Worm (Caenorhabditis elegans) whole organism, L1 larva: ENCODE results near the gene kel-3.

ENCODE experiments used
- C34B4.2 ChIP-seq: sonication (generic microtip); optimal IDR thresholded peaks from 2 replicates; lab custom pipeline; 2017; ENCODE audit warnings: mild to moderate bottlenecking, missing genetic modification characterization, missing compliant biosample characterization
- F16B12.6 ChIP-seq: fragments of 150-350 bp; optimal IDR thresholded peaks from 2 replicates; lab custom pipeline; 2014; ENCODE audit warnings: missing biosample characterization, missing genetic modification characterization
- ama-1 ChIP-seq: fragments of 150-350 bp; optimal IDR thresholded peaks from 2 replicates; lab custom pipeline; 2014
- blmp-1 ChIP-seq: fragments of 150-350 bp; optimal IDR thresholded peaks from 2 replicates; lab custom pipeline; 2014; ENCODE audit warnings: missing biosample characterization, missing genetic modification characterization
- ceh-63 ChIP-seq: fragments of 200-800 bp; sonication (Bioruptor generic); optimal IDR thresholded peaks from 2 replicates; lab custom pipeline; 2018; ENCODE audit warnings: mild to moderate bottlenecking, missing genetic modification characterization, missing compliant biosample characterization
- ceh-8 ChIP-seq: fragments of 200-800 bp; sonication (Bioruptor generic); optimal IDR thresholded peaks from 2 replicates; lab custom pipeline; 2018; ENCODE audit warnings: mild to moderate bottlenecking, missing genetic modification characterization, moderate library complexity, missing compliant biosample characterization
- ceh-82 ChIP-seq, 3 experiments: fragments of 150-350 bp in 1 of 3; sonication (generic microtip) in 2 of 3; optimal IDR thresholded peaks; 2 replicates each; lab custom pipeline; 2014 to 2017; ENCODE audit warnings: missing biosample characterization in 3 of 3, missing genetic modification characterization in 3 of 3
- ceh-90 ChIP-seq: sonication (generic microtip); optimal IDR thresholded peaks from 2 replicates; lab custom pipeline; 2016; ENCODE audit warnings: missing genetic modification characterization, missing compliant biosample characterization
- ces-1 ChIP-seq: fragments of 150-350 bp; optimal IDR thresholded peaks from 2 replicates; lab custom pipeline; 2014; ENCODE audit warnings: missing biosample characterization, missing genetic modification reagents, missing genetic modification characterization
- dsc-1 ChIP-seq: sonication (generic microtip); optimal IDR thresholded peaks from 2 replicates; lab custom pipeline; 2016; ENCODE audit warnings: mild to moderate bottlenecking, missing genetic modification characterization, missing compliant biosample characterization
- efl-1 ChIP-seq, 4 experiments: fragments of 150-350 bp; optimal IDR thresholded peaks in 3 of 4; peaks in 1 of 4; 1 replicate in 1 of 4; 2 replicates in 3 of 4; lab custom pipeline; 2014; ENCODE audit warnings: missing biosample characterization in 2 of 4, missing genetic modification characterization in 2 of 4, missing genetic modification reagents in 2 of 4
- egl-13 ChIP-seq: sonication (generic microtip); optimal IDR thresholded peaks from 2 replicates; lab custom pipeline; 2016; ENCODE audit warnings: missing genotype, missing genetic modification reagents, missing genetic modification characterization, missing compliant biosample characterization
- egl-27 ChIP-seq, 2 experiments: fragments of 150-350 bp in 1 of 2; sonication (generic microtip); optimal IDR thresholded peaks; 3 replicates each; lab custom pipeline; 2017 to 2018; ENCODE audit warnings: missing biosample characterization in 2 of 2, missing genetic modification characterization in 2 of 2, missing genetic modification reagents in 2 of 2
- elt-3 ChIP-seq, 6 experiments: fragments of 150-350 bp in 1 of 6; sonication (generic microtip); optimal IDR thresholded peaks; 2 replicates each; lab custom pipeline; 2017 to 2018; ENCODE audit warnings: missing biosample characterization in 6 of 6, missing genetic modification characterization in 6 of 6, inconsistent platforms in 1 of 6
- ets-5 ChIP-seq: fragments of 200-800 bp; sonication (Bioruptor generic); IDR thresholded peaks from 2 replicates; pipeline ENCODE4 v1.3.6; 2022; ENCODE audit warnings: missing genetic modification characterization, missing compliant biosample characterization
- fkh-10 ChIP-seq: sonication (generic microtip); optimal IDR thresholded peaks from 2 replicates; lab custom pipeline; 2017; ENCODE audit warnings: missing biosample characterization, missing genetic modification reagents, missing genetic modification characterization
- grh-1 ChIP-seq: fragments of 200-800 bp; sonication (Bioruptor generic); IDR thresholded peaks from 2 replicates; pipeline ENCODE4 v1.3.6; 2022; ENCODE audit warnings: missing genetic modification reagents, missing genetic modification characterization, missing compliant biosample characterization
- hpl-2 ChIP-seq: fragments of 150-350 bp; optimal IDR thresholded peaks from 2 replicates; lab custom pipeline; 2014; ENCODE audit warnings: missing biosample characterization, missing genetic modification reagents, missing genetic modification characterization
- lin-14 ChIP-seq: fragments of 200-800 bp; sonication (Bioruptor generic); optimal IDR thresholded peaks from 2 replicates; lab custom pipeline; 2018; ENCODE audit warnings: mild to moderate bottlenecking, missing genetic modification characterization, moderate library complexity, missing compliant biosample characterization
- lin-15B ChIP-seq: fragments of 150-350 bp; sonication (generic microtip); optimal IDR thresholded peaks from 3 replicates; lab custom pipeline; 2014; ENCODE audit warnings: missing biosample characterization, missing genetic modification characterization
- lin-39 ChIP-seq: fragments of 150-350 bp; optimal IDR thresholded peaks from 2 replicates; lab custom pipeline; 2014; ENCODE audit warnings: missing biosample characterization, missing genetic modification reagents, missing genetic modification characterization
- lir-3 ChIP-seq: sonication (generic microtip); optimal IDR thresholded peaks from 2 replicates; lab custom pipeline; 2016; ENCODE audit warnings: mild to moderate bottlenecking, missing genetic modification characterization, moderate library complexity, missing compliant biosample characterization; ENCODE audit not compliant: poor library complexity
- lsy-2 ChIP-seq, 2 experiments: fragments of 150-350 bp; optimal IDR thresholded peaks; 2 replicates each; lab custom pipeline; 2014; ENCODE audit warnings: missing biosample characterization in 2 of 2, missing genetic modification characterization in 2 of 2
- mdl-1 ChIP-seq, 2 experiments: fragments of 150-350 bp; optimal IDR thresholded peaks; 2 replicates each; lab custom pipeline; 2014 to 2017; ENCODE audit warnings: missing biosample characterization in 2 of 2, missing genetic modification characterization in 2 of 2, inconsistent platforms in 1 of 2
- nhr-12 ChIP-seq: sonication (generic microtip); optimal IDR thresholded peaks from 2 replicates; lab custom pipeline; 2017; ENCODE audit warnings: missing biosample characterization, missing genetic modification characterization
- nhr-20 ChIP-seq: sonication (generic microtip); optimal IDR thresholded peaks from 2 replicates; lab custom pipeline; 2016; ENCODE audit warnings: mild to moderate bottlenecking, missing genetic modification characterization, missing compliant biosample characterization
- nhr-28 ChIP-seq: fragments of 150-350 bp; optimal IDR thresholded peaks from 2 replicates; lab custom pipeline; 2014; ENCODE audit warnings: missing biosample characterization, missing genetic modification characterization
- nhr-85 ChIP-seq: sonication (generic microtip); peaks from one replicate; lab custom pipeline; 2016; ENCODE audit warnings: missing genetic modification characterization, inconsistent platforms, missing compliant biosample characterization
- pag-3 ChIP-seq: sonication (generic microtip); optimal IDR thresholded peaks from 2 replicates; lab custom pipeline; 2017; ENCODE audit warnings: missing genetic modification characterization, mild to moderate bottlenecking, missing compliant biosample characterization, antibody characterized with exemption, borderline replicate concordance; ENCODE audit not compliant: insufficient read depth
- pax-3 ChIP-seq: fragments of 200-800 bp; sonication (Bioruptor generic); optimal IDR thresholded peaks from 2 replicates; lab custom pipeline; 2018; ENCODE audit warnings: mild to moderate bottlenecking, missing genetic modification characterization, moderate library complexity, missing compliant biosample characterization
- skn-1 ChIP-seq: fragments of 150-350 bp; optimal IDR thresholded peaks from 2 replicates; lab custom pipeline; 2014; ENCODE audit warnings: missing biosample characterization, missing genetic modification characterization
- snpc-4 ChIP-seq: fragments of 150-350 bp; optimal IDR thresholded peaks from 2 replicates; lab custom pipeline; 2014; ENCODE audit warnings: missing biosample characterization, missing genetic modification characterization
- sptf-1 ChIP-seq: fragments of 150-350 bp; optimal IDR thresholded peaks from 2 replicates; lab custom pipeline; 2014; ENCODE audit warnings: missing biosample characterization, missing genetic modification characterization
- sup-37 ChIP-seq: fragments of 200-800 bp; sonication (Bioruptor generic); optimal IDR thresholded peaks from 2 replicates; lab custom pipeline; 2018; ENCODE audit warnings: mild to moderate bottlenecking, missing genetic modification characterization, missing compliant biosample characterization
- tbx-2 ChIP-seq: sonication (generic microtip); optimal IDR thresholded peaks from 2 replicates; lab custom pipeline; 2016; ENCODE audit warnings: missing genetic modification characterization, missing compliant biosample characterization
- unc-130 ChIP-seq: fragments of 150-350 bp; optimal IDR thresholded peaks from 2 replicates; lab custom pipeline; 2017; ENCODE audit warnings: missing biosample characterization, missing genetic modification characterization, inconsistent platforms
- unc-30 ChIP-seq: sonication (generic microtip); optimal IDR thresholded peaks from 2 replicates; lab custom pipeline; 2017; ENCODE audit warnings: missing biosample characterization, missing genetic modification characterization
- unc-62 ChIP-seq: fragments of 150-350 bp; optimal IDR thresholded peaks from 2 replicates; lab custom pipeline; 2014; ENCODE audit warnings: missing biosample characterization, missing genetic modification reagents, missing genetic modification characterization
- vab-15 ChIP-seq: sonication (generic microtip); optimal IDR thresholded peaks from 2 replicates; lab custom pipeline; 2017; ENCODE audit warnings: missing genotype, mild to moderate bottlenecking, missing genetic modification characterization, missing compliant biosample characterization
- zag-1 ChIP-seq: fragments of 150-350 bp; optimal IDR thresholded peaks from 2 replicates; lab custom pipeline; 2014; ENCODE audit warnings: missing biosample characterization, missing genetic modification characterization
- zip-4 ChIP-seq: fragments of 200-800 bp; sonication (Bioruptor generic); optimal IDR thresholded peaks from 2 replicates; lab custom pipeline; 2018; ENCODE audit warnings: mild to moderate bottlenecking, missing genetic modification characterization, moderate library complexity, missing compliant biosample characterization

kel-3 gene

ce11 chrIII:13476682-13477081, 12.1 kb downstream of the kel-3 start, which contains the start of gene T27E9.6:
TSS of gene T27E9.6 (minus strand) at chrIII:13476782.
- no peak for TF ChIP-seq dsc-1 (tag; lab: Kevin White, UChicago)
- TF ChIP-seq skn-1 = no peak
- no peak for TF ChIP-seq unc-30 (tag; lab: Kevin White, UChicago)
- TF ChIP-seq ceh-90 (tag; lab: Kevin White, UChicago) = no peak
- no peak for TF ChIP-seq mdl-1 (tag; optimal IDR thresholded peaks at IDR 0.05; lab: Kevin White, UChicago)
- no peak for TF ChIP-seq unc-62 (GFP tag; lab: Kevin White, UChicago)
- TF ChIP-seq ceh-82 (tag; optimal IDR thresholded peaks at IDR 0.05; lab: Kevin White, UChicago) = no peak
- TF ChIP-seq elt-3 (tag; optimal IDR thresholded peaks at IDR 0.05; lab: Kevin White, UChicago) = no peak
- TF ChIP-seq sup-37 (GFP tag; lab: Kevin White, UChicago) = no peak
- no peak for TF ChIP-seq lir-3 (tag; lab: Kevin White, UChicago)
- TF ChIP-seq egl-27 (tag; optimal IDR thresholded peaks at IDR 0.05; lab: Kevin White, UChicago) = no peak
- no peak for TF ChIP-seq ceh-8 (GFP tag; lab: Kevin White, UChicago)
- TF ChIP-seq pax-3 (tag; lab: Kevin White, UChicago) = no peak
- TF ChIP-seq grh-1 (GFP tag; lab: Robert Waterston, UW) = no peak
- no peak for TF ChIP-seq ama-1 (lab: Kevin White, UChicago)
- no peak for TF ChIP-seq ces-1 (GFP tag; lab: Kevin White, UChicago)
- TF ChIP-seq nhr-85 (tag; lab: Kevin White, UChicago) = no peak
- no peak for TF ChIP-seq efl-1 (optimal IDR thresholded peaks at IDR 0.05; lab: Kevin White, UChicago)
- no peak for TF ChIP-seq efl-1 (GFP tag; optimal IDR thresholded peaks at IDR 0.05 in 1 of 2; lab: Kevin White, UChicago)

- TF ChIP-seq nhr-12 (tag; lab: Kevin White, UChicago) (no peak), egl-27 (tag; optimal IDR thresholded peaks at IDR 0.05; lab: Kevin White, UChicago) (no peak), pag-3 (tag; lab: Kevin White, UChicago) (no peak), snpc-4 (no peak), nhr-85 (tag; lab: Kevin White, UChicago) (no peak), egl-13 (tag; lab: Kevin White, UChicago) (no peak), nhr-20 (tag; lab: Kevin White, UChicago) (no peak), tbx-2 (no peak), lir-3 (tag; lab: Kevin White, UChicago) (no peak), C34B4.2 (tag; lab: Kevin White, UChicago) (no peak), lin-14 (GFP tag; lab: Kevin White, UChicago) (no peak), zip-4 (GFP tag; lab: Kevin White, UChicago) (no peak), sup-37 (GFP tag; lab: Kevin White, UChicago) (no peak), ceh-63 (GFP tag; lab: Kevin White, UChicago) (no peak), blmp-1 (tag; lab: Kevin White, UChicago) (no peak), ceh-90 (tag; lab: Kevin White, UChicago) (no peak), nhr-28 (tag; lab: Kevin White, UChicago) (no peak)
These were observed 19.4 kb downstream of the kel-3 start, which contains the start of gene acc-4 for ce11 chrIII:13484024-13484423. TSS of gene acc-4 (minus strand) at chrIII:13484124.

- TF ChIP-seq lin-15B (tag; lab: Kevin White, UChicago) (no peak), egl-27 (tag; optimal IDR thresholded peaks at IDR 0.05; lab: Kevin White, UChicago) (no peak), unc-130 (no peak), egl-13 (tag; lab: Kevin White, UChicago) (no peak), lsy-2 (tag; optimal IDR thresholded peaks at IDR 0.05; lab: Kevin White, UChicago) (no peak), lin-39 (tag; lab: Kevin White, UChicago) (no peak), sptf-1 (no peak), blmp-1 (tag; lab: Kevin White, UChicago) (no peak), ces-1 (GFP tag; lab: Kevin White, UChicago) (no peak), zag-1 (no peak), F16B12.6 (tag; lab: Kevin White, UChicago) (no peak), hpl-2 (GFP tag; lab: Kevin White, UChicago) (no peak), ets-5 (no peak), efl-1 (optimal IDR thresholded peaks at IDR 0.05; lab: Kevin White, UChicago) (no peak), efl-1 (GFP tag; optimal IDR thresholded peaks at IDR 0.05 in 1 of 2; lab: Kevin White, UChicago) (no peak), vab-15 (no peak), fkh-10 (GFP tag; lab: Kevin White, UChicago) (no peak)
- TF ChIP-seq, all 84 proteins: peak for 0
These were observed 27.8 kb downstream of the kel-3 start, which contains the start of gene twk-40 for ce11 chrIII:13492377-13492776. TSS of gene twk-40 (minus strand) at chrIII:13492477.
